In genomic region chrX:16448252-16449191, dm6 we compare ENCODE assay signal across 1 fruit fly cellular context.
A peak's percentile ranks its signal among the peaks of the same experiment; 100 is the strongest.
TF ChIP-seq lines count a peak whose summit lies in the region.

CG34015 (minus strand) TSS chrX:16448302.
eIF4H1 (plus strand) TSS chrX:16448665.

TF ChIP-seq in whole organism, embryonic, 481 proteins besides CTCF, POLR2A, EP300 and RAD21 (continued from another document):
- TF ChIP-seq CG18011 (GFP tag; optimal IDR thresholded peaks at IDR 0.05; lab: Kevin White, UChicago) = no peak
- no peak for TF ChIP-seq vnd (GFP tag; IDR thresholded peaks at IDR 0.05; lab: Robert Waterston, UW; ENCODE audit: partially characterized antibody)
- TF ChIP-seq CG11085 (GFP tag; IDR thresholded peaks at IDR 0.05; lab: Robert Waterston, UW) = no peak
- no peak for TF ChIP-seq CG15269 (tag; optimal IDR thresholded peaks at IDR 0.05; lab: Kevin White, UChicago)
- peak; percentile 27; the same call in 1 of the 2 replicates for TF ChIP-seq MBD-R2 (GFP tag; IDR thresholded peaks at IDR 0.05; lab: Robert Waterston, UW)
- peak; percentile 32 for TF ChIP-seq zen (tag; optimal IDR thresholded peaks at IDR 0.05; lab: Kevin White, UChicago)
- no peak for TF ChIP-seq BtbVII (GFP tag; optimal IDR thresholded peaks at IDR 0.05; lab: Kevin White, UChicago)
- peak; percentile 8 for TF ChIP-seq bigmax (GFP tag; optimal IDR thresholded peaks at IDR 0.05; lab: Kevin White, UChicago)
- no peak for TF ChIP-seq ase (GFP tag; IDR thresholded peaks at IDR 0.05; lab: Robert Waterston, UW)
- peak; percentile 21 for TF ChIP-seq CG17829 (tag; optimal IDR thresholded peaks at IDR 0.05; lab: Kevin White, UChicago)
- TF ChIP-seq B-H1 (GFP tag; IDR thresholded peaks at IDR 0.05; lab: Robert Waterston, UW) = no peak
- TF ChIP-seq CG1233 (GFP tag; optimal IDR thresholded peaks at IDR 0.05; lab: Kevin White, UChicago) = no peak
- no peak for TF ChIP-seq Mrtf (GFP tag; IDR thresholded peaks at IDR 0.05; lab: Robert Waterston, UW)
- no peak for TF ChIP-seq vvl (GFP tag; IDR thresholded peaks at IDR 0.05; lab: Robert Waterston, UW)
- no peak for TF ChIP-seq croc (GFP tag; conservative IDR thresholded peaks at IDR 0.05; lab: Robert Waterston, UW)
- no peak for TF ChIP-seq CG17612 (GFP tag; IDR thresholded peaks at IDR 0.05; lab: Robert Waterston, UW)
- TF ChIP-seq Dfd (GFP tag; optimal IDR thresholded peaks at IDR 0.05; lab: Kevin White, UChicago) = no peak
- TF ChIP-seq CG12071 (GFP tag; optimal IDR thresholded peaks at IDR 0.05; lab: Kevin White, UChicago) = no peak
- no peak for TF ChIP-seq CG10274 (GFP tag; optimal IDR thresholded peaks at IDR 0.05; lab: Kevin White, UChicago)
- peak; percentile 63 for TF ChIP-seq sens (GFP tag; lab: Kevin White, UChicago)
- TF ChIP-seq CG4820 (GFP tag; optimal IDR thresholded peaks at IDR 0.05; lab: Kevin White, UChicago) = no peak
- no peak for TF ChIP-seq CG13296 (GFP tag; optimal IDR thresholded peaks at IDR 0.05; lab: Kevin White, UChicago)
- TF ChIP-seq CG11560 (tag; IDR thresholded peaks at IDR 0.05; lab: Robert Waterston, UW) = no peak
- TF ChIP-seq sob (GFP tag; IDR thresholded peaks at IDR 0.05; lab: Robert Waterston, UW) = no peak
- no peak for TF ChIP-seq CG10462 (GFP tag; optimal IDR thresholded peaks at IDR 0.05; lab: Kevin White, UChicago)
- no peak for TF ChIP-seq CG4424 (GFP tag; optimal IDR thresholded peaks at IDR 0.05; lab: Kevin White, UChicago)
- no peak for TF ChIP-seq Hmx (GFP tag; optimal IDR thresholded peaks at IDR 0.05; lab: Kevin White, UChicago)
- TF ChIP-seq CG8359 (GFP tag; optimal IDR thresholded peaks at IDR 0.05; lab: Kevin White, UChicago; ENCODE audit: borderline replicate concordance) = no peak
- TF ChIP-seq CG5953 (GFP tag; IDR thresholded peaks at IDR 0.05; lab: Robert Waterston, UW) = no peak
- TF ChIP-seq hb (GFP tag; IDR thresholded peaks at IDR 0.05; lab: Robert Waterston, UW; ENCODE audit: partially characterized antibody) = no peak
- TF ChIP-seq nau (GFP tag; optimal IDR thresholded peaks at IDR 0.05; lab: Kevin White, UChicago) = peak; percentile 4
- TF ChIP-seq CG8765 (GFP tag; IDR thresholded peaks at IDR 0.05; lab: Robert Waterston, UW) = no peak
- no peak for TF ChIP-seq emc (GFP tag; optimal IDR thresholded peaks at IDR 0.05; lab: Kevin White, UChicago)
- TF ChIP-seq psq (GFP tag; optimal IDR thresholded peaks at IDR 0.05; lab: Kevin White, UChicago) = no peak
- peak in 1 of 3 experiments; percentile 33 for TF ChIP-seq lola (GFP tag; optimal IDR thresholded peaks at IDR 0.05; lab: Kevin White, UChicago)
- TF ChIP-seq z (GFP tag; IDR thresholded peaks at IDR 0.05; lab: Robert Waterston, UW) = no peak
- TF ChIP-seq ash1 (GFP tag; optimal IDR thresholded peaks at IDR 0.05; lab: Kevin White, UChicago) = no peak
- TF ChIP-seq CG2202 (tag; optimal IDR thresholded peaks at IDR 0.05; lab: Kevin White, UChicago) = no peak
- no peak for TF ChIP-seq onecut (GFP tag; IDR thresholded peaks at IDR 0.05; lab: Robert Waterston, UW)
- TF ChIP-seq Atf3 (GFP tag; optimal IDR thresholded peaks at IDR 0.05; lab: Kevin White, UChicago) = no peak
- TF ChIP-seq CG16813 (GFP tag; IDR thresholded peaks at IDR 0.05; lab: Robert Waterston, UW; ENCODE audit: partially characterized antibody) = peak; percentile 68
- no peak for TF ChIP-seq CG4282 (GFP tag; optimal IDR thresholded peaks at IDR 0.05; lab: Kevin White, UChicago)
- TF ChIP-seq CG9932 (GFP tag; IDR thresholded peaks at IDR 0.05; lab: Robert Waterston, UW) = no peak
- no peak for TF ChIP-seq wdn (GFP tag; IDR thresholded peaks at IDR 0.05; lab: Robert Waterston, UW)
- no peak for TF ChIP-seq ftz-f1 (GFP tag; optimal IDR thresholded peaks at IDR 0.05; lab: Kevin White, UChicago)
- no peak for TF ChIP-seq CrebB (tag; optimal IDR thresholded peaks at IDR 0.05; lab: Kevin White, UChicago)
- no peak for TF ChIP-seq aop (GFP tag; IDR thresholded peaks at IDR 0.05; lab: Robert Waterston, UW)
- no peak for TF ChIP-seq Optix (GFP tag; IDR thresholded peaks at IDR 0.05; lab: Robert Waterston, UW)
- TF ChIP-seq CG3281 (GFP tag; optimal IDR thresholded peaks at IDR 0.05; lab: Kevin White, UChicago) = no peak
- TF ChIP-seq CG8388 (GFP tag; optimal IDR thresholded peaks at IDR 0.05; lab: Kevin White, UChicago) = no peak
- TF ChIP-seq CG10147 (GFP tag; optimal IDR thresholded peaks at IDR 0.05; lab: Kevin White, UChicago) = peak; percentile 1
- TF ChIP-seq Taf1 (GFP tag; IDR thresholded peaks at IDR 0.05; lab: Robert Waterston, UW) = no peak
- TF ChIP-seq CG7839 (tag; optimal IDR thresholded peaks at IDR 0.05; lab: Kevin White, UChicago) = no peak
- TF ChIP-seq pho (GFP tag; optimal IDR thresholded peaks at IDR 0.05; lab: Kevin White, UChicago) = no peak
- TF ChIP-seq CG3847 (GFP tag; IDR thresholded peaks at IDR 0.05; lab: Robert Waterston, UW) = no peak
- TF ChIP-seq CG9876 (GFP tag; optimal IDR thresholded peaks at IDR 0.05; lab: Kevin White, UChicago) = no peak
- no peak; the same call in 2 of the 3 replicates for TF ChIP-seq CG7357 (GFP tag; IDR thresholded peaks at IDR 0.05; lab: Robert Waterston, UW)
- TF ChIP-seq BEAF-32 (GFP tag; optimal IDR thresholded peaks at IDR 0.05; lab: Kevin White, UChicago) = peak; percentile 85
- TF ChIP-seq CG4730 (GFP tag; IDR thresholded peaks at IDR 0.05; lab: Robert Waterston, UW) = no peak
- no peak for TF ChIP-seq CG6683 (GFP tag; optimal IDR thresholded peaks at IDR 0.05; lab: Kevin White, UChicago)
- TF ChIP-seq CG18619 (GFP tag; optimal IDR thresholded peaks at IDR 0.05; lab: Kevin White, UChicago) = no peak
- TF ChIP-seq crol (GFP tag; IDR thresholded peaks at IDR 0.05; lab: Robert Waterston, UW) = peak; percentile 53; the same call in 1 of the 2 replicates
- no peak for TF ChIP-seq CHES-1-like (GFP tag; optimal IDR thresholded peaks at IDR 0.05; lab: Kevin White, UChicago)
- TF ChIP-seq Trl (optimal IDR thresholded peaks at IDR 0.05; lab: Kevin White, UChicago) = no peak
- no peak for TF ChIP-seq Trl (GFP tag; optimal IDR thresholded peaks at IDR 0.05; lab: Kevin White, UChicago)
- TF ChIP-seq B-H2 (GFP tag; optimal IDR thresholded peaks at IDR 0.05; lab: Kevin White, UChicago) = no peak
- TF ChIP-seq tna (GFP tag; IDR thresholded peaks at IDR 0.05; lab: Robert Waterston, UW; ENCODE audit: partially characterized antibody) = no peak
- TF ChIP-seq CG6813 (GFP tag; optimal IDR thresholded peaks at IDR 0.05; lab: Kevin White, UChicago) = no peak
- peak; percentile 40 for TF ChIP-seq CG15514 (GFP tag; optimal IDR thresholded peaks at IDR 0.05; lab: Kevin White, UChicago)
- TF ChIP-seq otp (GFP tag; IDR thresholded peaks at IDR 0.05; lab: Robert Waterston, UW) = no peak
- TF ChIP-seq CG17568 (GFP tag; optimal IDR thresholded peaks at IDR 0.05; lab: Kevin White, UChicago) = no peak
- TF ChIP-seq CG4617 (GFP tag; optimal IDR thresholded peaks at IDR 0.05; lab: Kevin White, UChicago; ENCODE audit: borderline replicate concordance) = no peak
- peak; percentile 15 for TF ChIP-seq CG12391 (tag; optimal IDR thresholded peaks at IDR 0.05; lab: Kevin White, UChicago)
- TF ChIP-seq D19B (GFP tag; optimal IDR thresholded peaks at IDR 0.05; lab: Kevin White, UChicago) = no peak
- TF ChIP-seq mld (GFP tag; IDR thresholded peaks at IDR 0.05; lab: Robert Waterston, UW; ENCODE audit: partially characterized antibody) = no peak
- TF ChIP-seq CG10209 (GFP tag; optimal IDR thresholded peaks at IDR 0.05; lab: Kevin White, UChicago) = no peak
- TF ChIP-seq hbn (GFP tag; IDR thresholded peaks at IDR 0.05; lab: Robert Waterston, UW; ENCODE audit: partially characterized antibody) = peak; percentile 52
- TF ChIP-seq CG42726 (GFP tag; IDR thresholded peaks at IDR 0.05; lab: Robert Waterston, UW; ENCODE audit: partially characterized antibody) = peak; percentile 21; the same call in 1 of the 2 replicates
- TF ChIP-seq NfI (GFP tag; optimal IDR thresholded peaks at IDR 0.05; lab: Kevin White, UChicago) = no peak
- TF ChIP-seq CG10654 (GFP tag; optimal IDR thresholded peaks at IDR 0.05; lab: Kevin White, UChicago) = no peak
- TF ChIP-seq CG11456 (GFP tag; IDR thresholded peaks at IDR 0.05; lab: Robert Waterston, UW) = no peak
- no peak for TF ChIP-seq CG10431 (GFP tag; optimal IDR thresholded peaks at IDR 0.05; lab: Kevin White, UChicago)
- TF ChIP-seq CG9727 (GFP tag; optimal IDR thresholded peaks at IDR 0.05; lab: Kevin White, UChicago) = peak; percentile 8
- no peak for TF ChIP-seq CG12744 (GFP tag; optimal IDR thresholded peaks at IDR 0.05; lab: Kevin White, UChicago)
- TF ChIP-seq sd (tag; optimal IDR thresholded peaks at IDR 0.05; lab: Kevin White, UChicago) = peak; percentile 34
- no peak for TF ChIP-seq CG31441 (GFP tag; IDR thresholded peaks at IDR 0.05; lab: Robert Waterston, UW)
- no peak for TF ChIP-seq Poxn (GFP tag; IDR thresholded peaks at IDR 0.05; lab: Robert Waterston, UW)
- TF ChIP-seq CG14667 (GFP tag; IDR thresholded peaks at IDR 0.05; lab: Robert Waterston, UW) = no peak
- peak; percentile 53; the same call in 1 of the 3 replicates for TF ChIP-seq Doc3 (GFP tag; IDR thresholded peaks at IDR 0.05; lab: Robert Waterston, UW; ENCODE audit: partially characterized antibody)
TF ChIP-seq in whole organism, embryonic: peak in this region for 93.
